Fruit fly (Drosophila melanogaster) whole organism, embryonic: ENCODE measurements around the gene CG43251.

Source experiments
- ATbp ChIP-seq: fragments of 200-800 bp; sonication (Bioruptor generic); optimal IDR thresholded peaks from 2 replicates; lab custom pipeline; 2017; ENCODE audit warnings: missing biosample characterization, mild to moderate bottlenecking, missing genetic modification characterization, missing genetic modification reagents
- BtbVII ChIP-seq: fragments of 200-800 bp; sonication (Bioruptor generic); optimal IDR thresholded peaks from 3 replicates; lab custom pipeline; 2017; ENCODE audit warnings: missing biosample characterization, mild to moderate bottlenecking, missing genetic modification characterization
- C15 ChIP-seq: fragments of 200-800 bp; sonication (Bioruptor generic); IDR thresholded peaks from 3 replicates; pipeline ENCODE4 v1.3.6; 2022; ENCODE audit warnings: missing biosample characterization, missing genetic modification characterization
- CG1024 ChIP-seq: fragments of 200-800 bp; sonication (Bioruptor generic); IDR thresholded peaks from 2 replicates; pipeline ENCODE4 v1.3.6; 2022; ENCODE audit warnings: missing biosample characterization, missing genetic modification characterization
- CG13296 ChIP-seq: fragments of 200-800 bp; sonication (Bioruptor generic); optimal IDR thresholded peaks from 3 replicates; lab custom pipeline; 2018; ENCODE audit warnings: missing biosample characterization, mild to moderate bottlenecking, missing genetic modification characterization
- CG13775 ChIP-seq: fragments of 200-800 bp; sonication (Bioruptor generic); optimal IDR thresholded peaks from 3 replicates; lab custom pipeline; 2017; ENCODE audit warnings: missing biosample characterization, mild to moderate bottlenecking, missing genetic modification characterization
- CG14441 ChIP-seq: fragments of 200-800 bp; sonication (Bioruptor generic); IDR thresholded peaks from 2 replicates; pipeline ENCODE4 v1.3.6; 2022; ENCODE audit warnings: missing biosample characterization, missing genetic modification characterization
- CG15073 ChIP-seq: fragments of 200-800 bp; sonication (Bioruptor generic); optimal IDR thresholded peaks from 2 replicates; lab custom pipeline; 2016; ENCODE audit warnings: missing biosample characterization, missing genetic modification characterization
- CG17802 ChIP-seq: fragments of 200-800 bp; sonication (Bioruptor generic); optimal IDR thresholded peaks from 2 replicates; lab custom pipeline; 2018; ENCODE audit warnings: missing biosample characterization, mild to moderate bottlenecking, missing genetic modification characterization, moderate library complexity
- CG2116 ChIP-seq: fragments of 200-800 bp; sonication (Bioruptor generic); optimal IDR thresholded peaks from 3 replicates; lab custom pipeline; 2018; ENCODE audit warnings: missing biosample characterization, mild to moderate bottlenecking, missing genetic modification characterization
- CG31224 ChIP-seq: fragments of 200-800 bp; sonication (Bioruptor generic); IDR thresholded peaks from 2 replicates; pipeline ENCODE4 v1.3.6; 2022; ENCODE audit warnings: missing biosample characterization, missing genetic modification characterization
- CG34224 ChIP-seq: fragments of 200-800 bp; sonication (Bioruptor generic); IDR thresholded peaks from 3 replicates; pipeline ENCODE4 v1.3.6; 2022; ENCODE audit warnings: missing biosample characterization, missing genetic modification characterization; ENCODE audit not compliant: partially characterized antibody
- CG6854 ChIP-seq: fragments of 200-800 bp; sonication (Bioruptor generic); optimal IDR thresholded peaks from 3 replicates; lab custom pipeline; 2017; ENCODE audit warnings: missing biosample characterization, mild to moderate bottlenecking, missing genetic modification characterization
- CG7357 ChIP-seq: fragments of 200-800 bp; sonication (Bioruptor generic); IDR thresholded peaks from 3 replicates; pipeline ENCODE4 v1.3.6; 2022; ENCODE audit warnings: missing biosample characterization, missing genetic modification characterization
- CG8290 ChIP-seq, 3 experiments: fragments of 200-800 bp; sonication (Bioruptor generic); optimal IDR thresholded peaks; 2 replicates each; lab custom pipeline; 2016 to 2019; ENCODE audit warnings: missing biosample characterization in 3 of 3, missing genetic modification characterization in 3 of 3, mild to moderate bottlenecking in 2 of 3, moderate library complexity in 1 of 3
- Chrac-16 ChIP-seq: fragments of 200-800 bp; sonication (Bioruptor generic); optimal IDR thresholded peaks from 3 replicates; lab custom pipeline; 2016; ENCODE audit warnings: missing biosample characterization, missing genetic modification characterization
- Doc3 ChIP-seq: fragments of 200-800 bp; sonication (Bioruptor generic); IDR thresholded peaks from 3 replicates; pipeline ENCODE4 v1.3.6; 2022; ENCODE audit warnings: missing biosample characterization, missing genetic modification characterization; ENCODE audit not compliant: partially characterized antibody
- Dref ChIP-seq: fragments of 200-800 bp; sonication (Bioruptor generic); IDR thresholded peaks from 2 replicates; pipeline ENCODE4 v1.3.6; 2022; ENCODE audit warnings: missing biosample characterization, missing genetic modification characterization
- E2f1 ChIP-seq: fragments of 200-800 bp; sonication (Bioruptor generic); IDR thresholded peaks from 2 replicates; pipeline ENCODE4 v1.3.6; 2022; ENCODE audit warnings: missing biosample characterization, missing genetic modification characterization
- HLH3B ChIP-seq: fragments of 200-800 bp; sonication (Bioruptor generic); IDR thresholded peaks from 2 replicates; pipeline ENCODE4 v1.3.6; 2022; ENCODE audit warnings: missing biosample characterization, missing genetic modification characterization
- Hr51 ChIP-seq, 2 experiments: fragments of 200-800 bp; sonication (Bioruptor generic); optimal IDR thresholded peaks; 2 replicates in 1 of 2; 3 replicates in 1 of 2; lab custom pipeline; 2016 to 2018; ENCODE audit warnings: missing biosample characterization in 2 of 2, missing genetic modification characterization in 2 of 2, mild to moderate bottlenecking in 1 of 2, moderate library complexity in 1 of 2
- Lim3 ChIP-seq: fragments of 200-800 bp; sonication (Bioruptor generic); IDR thresholded peaks from 2 replicates; pipeline ENCODE4 v1.3.6; 2022; ENCODE audit warnings: missing biosample characterization, missing genetic modification characterization
- MESR4 ChIP-seq: fragments of 200-800 bp; sonication (Bioruptor generic); optimal IDR thresholded peaks from 2 replicates; lab custom pipeline; 2018; ENCODE audit warnings: missing biosample characterization, mild to moderate bottlenecking, missing genetic modification characterization, moderate library complexity
- Meics ChIP-seq: fragments of 200-800 bp; sonication (Bioruptor generic); optimal IDR thresholded peaks from 2 replicates; lab custom pipeline; 2017; ENCODE audit warnings: missing biosample characterization, mild to moderate bottlenecking, missing genetic modification characterization
- Nf-YC ChIP-seq: fragments of 200-800 bp; optimal IDR thresholded peaks from 3 replicates; lab custom pipeline; 2019; ENCODE audit warnings: missing biosample characterization, mild to moderate bottlenecking, missing genetic modification characterization, moderate library complexity
- Xrp1 ChIP-seq: fragments of 200-800 bp; sonication (Bioruptor generic); IDR thresholded peaks from 2 replicates; pipeline ENCODE4 v1.3.6; 2022; ENCODE audit warnings: missing biosample characterization, missing genetic modification characterization
- YL-1 ChIP-seq: fragments of 200-800 bp; sonication (Bioruptor generic); optimal IDR thresholded peaks from 3 replicates; lab custom pipeline; 2017; ENCODE audit warnings: missing biosample characterization, mild to moderate bottlenecking, missing genetic modification characterization
- al ChIP-seq: fragments of 200-800 bp; sonication (Bioruptor generic); IDR thresholded peaks from 2 replicates; pipeline ENCODE4 v1.3.6; 2022; ENCODE audit warnings: missing biosample characterization, missing genetic modification characterization
- az2 ChIP-seq: fragments of 200-800 bp; sonication (Bioruptor generic); optimal IDR thresholded peaks from 3 replicates; lab custom pipeline; 2016; ENCODE audit warnings: missing biosample characterization, missing genetic modification characterization
- bcd ChIP-seq: fragments of 200-800 bp; sonication (Bioruptor generic); optimal IDR thresholded peaks from 2 replicates; lab custom pipeline; 2017; ENCODE audit warnings: missing biosample characterization, mild to moderate bottlenecking, missing genetic modification characterization
- bigmax ChIP-seq: fragments of 200-800 bp; sonication (Bioruptor generic); optimal IDR thresholded peaks from 2 replicates; lab custom pipeline; 2018; ENCODE audit warnings: missing biosample characterization, mild to moderate bottlenecking, missing genetic modification characterization
- dmrt99B ChIP-seq: fragments of 200-800 bp; sonication (Bioruptor generic); optimal IDR thresholded peaks from 2 replicates; lab custom pipeline; 2018; ENCODE audit warnings: missing biosample characterization, mild to moderate bottlenecking, missing genetic modification characterization, moderate library complexity
- fru ChIP-seq: fragments of >200 bp; optimal IDR thresholded peaks from 2 replicates; lab custom pipeline; 2017
- gfzf ChIP-seq: fragments of 200-800 bp; sonication (Bioruptor generic); optimal IDR thresholded peaks from 2 replicates; lab custom pipeline; 2016; ENCODE audit warnings: missing biosample characterization, mild to moderate bottlenecking, missing genetic modification characterization, moderate library complexity
- ham ChIP-seq: fragments of 200-800 bp; sonication (Bioruptor generic); IDR thresholded peaks from 2 replicates; pipeline ENCODE4 v1.3.6; 2022; ENCODE audit warnings: missing biosample characterization, missing genetic modification characterization
- insv ChIP-seq, 2 experiments: fragments of 200-800 bp; sonication (Bioruptor generic); optimal IDR thresholded peaks; 3 replicates each; lab custom pipeline; 2016 to 2018; ENCODE audit warnings: missing biosample characterization in 2 of 2, missing genetic modification characterization in 2 of 2
- kay ChIP-seq: fragments of 200-800 bp; sonication (Bioruptor generic); optimal IDR thresholded peaks from 2 replicates; lab custom pipeline; 2016; ENCODE audit warnings: missing biosample characterization, missing genetic modification characterization
- lab ChIP-seq: fragments of 200-800 bp; sonication (Bioruptor generic); optimal IDR thresholded peaks from 3 replicates; lab custom pipeline; 2017; ENCODE audit warnings: missing biosample characterization, missing genetic modification characterization, mild to moderate bottlenecking, moderate library complexity, missing genetic modification reagents
- mam ChIP-seq: fragments of 200-800 bp; sonication (Bioruptor generic); optimal IDR thresholded peaks from 3 replicates; lab custom pipeline; 2016; ENCODE audit warnings: missing biosample characterization, missing genetic modification characterization
- nerfin-2 ChIP-seq: fragments of 200-800 bp; sonication (Bioruptor generic); IDR thresholded peaks from 2 replicates; pipeline ENCODE4 v1.3.6; 2022; ENCODE audit warnings: missing biosample characterization, missing genetic modification characterization; ENCODE audit not compliant: partially characterized antibody
- odd ChIP-seq: fragments of 200-800 bp; sonication (Bioruptor generic); optimal IDR thresholded peaks from 2 replicates; lab custom pipeline; 2017; ENCODE audit warnings: missing biosample characterization, mild to moderate bottlenecking, missing genetic modification characterization
- row ChIP-seq: fragments of 200-800 bp; sonication (Bioruptor generic); IDR thresholded peaks from 3 replicates; pipeline ENCODE4 v1.3.6; 2022; ENCODE audit warnings: missing biosample characterization, missing genetic modification characterization
- salm ChIP-seq: fragments of 200-800 bp; sonication (Bioruptor generic); optimal IDR thresholded peaks from 2 replicates; lab custom pipeline; 2018; ENCODE audit warnings: missing biosample characterization, mild to moderate bottlenecking, missing genetic modification characterization
- scrt ChIP-seq: fragments of 200-800 bp; sonication (Bioruptor generic); optimal IDR thresholded peaks from 2 replicates; lab custom pipeline; 2018; ENCODE audit warnings: missing biosample characterization, mild to moderate bottlenecking, missing genetic modification characterization, moderate library complexity
- slp2 ChIP-seq: fragments of 200-800 bp; sonication (Bioruptor generic); optimal IDR thresholded peaks from 2 replicates; lab custom pipeline; 2016; ENCODE audit warnings: missing biosample characterization, missing genetic modification characterization
- sug ChIP-seq: fragments of 200-800 bp; optimal IDR thresholded peaks from 2 replicates; lab custom pipeline; 2019; ENCODE audit warnings: missing biosample characterization, mild to moderate bottlenecking, missing genetic modification characterization, moderate library complexity
- tap ChIP-seq: fragments of 200-800 bp; optimal IDR thresholded peaks from 3 replicates; lab custom pipeline; 2019; ENCODE audit warnings: missing biosample characterization, mild to moderate bottlenecking, missing genetic modification characterization, moderate library complexity
- zen ChIP-seq: fragments of 200-800 bp; sonication (Bioruptor generic); optimal IDR thresholded peaks from 3 replicates; lab custom pipeline; 2018; ENCODE audit warnings: missing biosample characterization, mild to moderate bottlenecking, missing genetic modification characterization, moderate library complexity

Gene CG43251

dm6 chr3L:20730323-20731238, 28.1 kb upstream of the CG43251 start, which contains the start of gene CG13252 (continued):
- no peak for TF ChIP-seq MESR4 (GFP tag; lab: Kevin White, UChicago)
- TF ChIP-seq zen (tag; lab: Kevin White, UChicago): no peak
- no peak for TF ChIP-seq CG8290 (GFP tag; optimal IDR thresholded peaks at IDR 0.05; lab: Kevin White, UChicago)
- TF ChIP-seq CG8290 (tag; optimal IDR thresholded peaks at IDR 0.05; lab: Kevin White, UChicago): peak in 1 of 2 experiments; percentile 82
- peak; percentile 42; the same call in 1 of the 2 replicates for TF ChIP-seq CG14441 (GFP tag; lab: Robert Waterston, UW)
- TF ChIP-seq CG34224 (GFP tag; lab: Robert Waterston, UW): peak; percentile 51; the same call in 1 of the 3 replicates
- no peak for TF ChIP-seq kay (GFP tag; lab: Kevin White, UChicago)
- peak; percentile 62 for TF ChIP-seq ATbp
- peak; percentile 47 for TF ChIP-seq lab
- no peak for TF ChIP-seq al (GFP tag; lab: Robert Waterston, UW)
- no peak for TF ChIP-seq row (GFP tag; lab: Robert Waterston, UW)
- TF ChIP-seq salm: no peak
- 0 out of 2 replicates have a peak, but pooled peaks have one; percentile 6 for TF ChIP-seq HLH3B
- peak; percentile 59 for TF ChIP-seq odd (GFP tag; lab: Kevin White, UChicago)
- TF ChIP-seq sug (tag; lab: Kevin White, UChicago): peak; percentile 16
- TF ChIP-seq Xrp1 (GFP tag; lab: Robert Waterston, UW): no peak; the same call in 1 of the 2 replicates
- TF ChIP-seq E2f1 (GFP tag; lab: Robert Waterston, UW): no peak
- no peak for TF ChIP-seq CG15073
- TF ChIP-seq CG13775 (GFP tag; lab: Kevin White, UChicago): no peak
- peak; percentile 28 for TF ChIP-seq bcd (GFP tag; lab: Kevin White, UChicago)
- peak; percentile 25 for TF ChIP-seq CG13296
- TF ChIP-seq CG6854: peak; percentile 30
- TF ChIP-seq BtbVII (GFP tag; lab: Kevin White, UChicago): peak; percentile 35
- TF ChIP-seq Chrac-16 (GFP tag; lab: Kevin White, UChicago): no peak
- TF ChIP-seq bigmax (GFP tag; lab: Kevin White, UChicago): no peak
- no peak for TF ChIP-seq CG31224
- no peak for TF ChIP-seq CG17802 (tag; lab: Kevin White, UChicago)
- TF ChIP-seq Hr51 (GFP tag; optimal IDR thresholded peaks at IDR 0.05; lab: Kevin White, UChicago): peak in 1 of 2 experiments; percentile 5
- no peak for TF ChIP-seq CG7357 (GFP tag; lab: Robert Waterston, UW)
- no peak for TF ChIP-seq insv (GFP tag; optimal IDR thresholded peaks at IDR 0.05; lab: Kevin White, UChicago)
- TF ChIP-seq CG2116 (GFP tag; lab: Kevin White, UChicago): peak; percentile 26
- no peak for TF ChIP-seq CG1024
- TF ChIP-seq Lim3 (GFP tag; lab: Robert Waterston, UW): no peak
- peak; percentile 9; the same call in 1 of the 2 replicates for TF ChIP-seq ham (GFP tag; lab: Robert Waterston, UW)
- no peak for TF ChIP-seq az2 (GFP tag; lab: Kevin White, UChicago)
- no peak for TF ChIP-seq Dref
- TF ChIP-seq gfzf (GFP tag; lab: Kevin White, UChicago): no peak
- TF ChIP-seq mam (GFP tag; lab: Kevin White, UChicago): no peak
- no peak for TF ChIP-seq Doc3 (GFP tag; lab: Robert Waterston, UW)
- no peak for TF ChIP-seq scrt (GFP tag; lab: Kevin White, UChicago)
- TF ChIP-seq C15: no peak
- no peak for TF ChIP-seq fru (lab: Kevin White, UChicago)
- TF ChIP-seq nerfin-2 (GFP tag; lab: Robert Waterston, UW): no peak
- peak; percentile 18 for TF ChIP-seq tap (tag; lab: Kevin White, UChicago)
- peak; percentile 44 for TF ChIP-seq Meics
- TF ChIP-seq Nf-YC (tag; lab: Kevin White, UChicago): no peak
- TF ChIP-seq YL-1: peak; percentile 3
- peak; percentile 27 for TF ChIP-seq dmrt99B (tag; lab: Kevin White, UChicago)
- no peak for TF ChIP-seq slp2 (GFP tag; lab: Kevin White, UChicago)
